Fruit fly (Drosophila melanogaster): ENCODE measurements around the gene mei-217.

The mei-217 gene

dm6 chrX:17187495-17187894, 44.7 kb upstream of the mei-217 start (continued):
- no peak for TF ChIP-seq Antp (GFP tag; optimal IDR thresholded peaks at IDR 0.05)
- TF ChIP-seq Med (GFP tag), result peak; percentile 10
- 0 out of 2 replicates have a peak, but pooled peaks have one; percentile 20 for TF ChIP-seq lmd (GFP tag; IDR thresholded peaks at IDR 0.05)
- no peak for TF ChIP-seq CG17612 (GFP tag; IDR thresholded peaks at IDR 0.05)
- TF ChIP-seq CG6654 (GFP tag; optimal IDR thresholded peaks at IDR 0.05), result no peak
- peak; percentile 22 for TF ChIP-seq CG7839 (tag; optimal IDR thresholded peaks at IDR 0.05)
- TF ChIP-seq CoRest (tag; optimal IDR thresholded peaks at IDR 0.05), result peak; percentile 20
- no peak for TF ChIP-seq Spps (tag; optimal IDR thresholded peaks at IDR 0.05)
- TF ChIP-seq pzg (GFP tag; optimal IDR thresholded peaks at IDR 0.05), result no peak
- no peak for TF ChIP-seq cad (GFP tag; optimal IDR thresholded peaks at IDR 0.05)
- no peak for TF ChIP-seq gfzf (GFP tag; optimal IDR thresholded peaks at IDR 0.05)
- no peak for TF ChIP-seq slou (GFP tag; optimal IDR thresholded peaks at IDR 0.05)
- 0 out of 3 replicates have a peak, but pooled peaks have one; percentile 29 for TF ChIP-seq tgo (GFP tag; IDR thresholded peaks at IDR 0.05)
- no peak for TF ChIP-seq hb (GFP tag; IDR thresholded peaks at IDR 0.05; ENCODE audit: partially characterized antibody)
- 0 out of 2 replicates have a peak, but pooled peaks have one; percentile 12 for TF ChIP-seq E2f2 (GFP tag; IDR thresholded peaks at IDR 0.05)
- no peak for TF ChIP-seq lola (GFP tag; optimal IDR thresholded peaks at IDR 0.05)
- TF ChIP-seq PHDP (tag; optimal IDR thresholded peaks at IDR 0.05), result peak; percentile 24
- no peak for TF ChIP-seq esg (GFP tag; conservative IDR thresholded peaks at IDR 0.05)
- no peak for TF ChIP-seq pita (GFP tag; optimal IDR thresholded peaks at IDR 0.05)
- TF ChIP-seq Xbp1 (GFP tag; optimal IDR thresholded peaks at IDR 0.05), result peak; percentile 10
- no peak for TF ChIP-seq schlank (tag; optimal IDR thresholded peaks at IDR 0.05)
- peak; percentile 39; the same call in 1 of the 3 replicates for TF ChIP-seq dysf (GFP tag; IDR thresholded peaks at IDR 0.05)
- no peak for TF ChIP-seq CG12071 (GFP tag; optimal IDR thresholded peaks at IDR 0.05)
- TF ChIP-seq CG43689 (GFP tag; IDR thresholded peaks at IDR 0.05), result no peak
- no peak for TF ChIP-seq tin (GFP tag; optimal IDR thresholded peaks at IDR 0.05)
- TF ChIP-seq Blimp-1 (GFP tag; optimal IDR thresholded peaks at IDR 0.05), result peak; percentile 31
- TF ChIP-seq CG16815 (GFP tag; optimal IDR thresholded peaks at IDR 0.05), result no peak
- TF ChIP-seq CG10543 (GFP tag; optimal IDR thresholded peaks at IDR 0.05), result no peak
- TF ChIP-seq CG18619 (GFP tag; optimal IDR thresholded peaks at IDR 0.05), result no peak
- no peak for TF ChIP-seq prd (optimal IDR thresholded peaks at IDR 0.05)
- TF ChIP-seq prd (GFP tag; IDR thresholded peaks at IDR 0.05), result peak; percentile 39; the same call in 1 of the 3 replicates
- TF ChIP-seq CG4707 (GFP tag; optimal IDR thresholded peaks at IDR 0.05), result no peak
- TF ChIP-seq otp (GFP tag; IDR thresholded peaks at IDR 0.05), result no peak
- TF ChIP-seq croc (GFP tag; conservative IDR thresholded peaks at IDR 0.05), result no peak
- no peak for TF ChIP-seq Stat92E (GFP tag; optimal IDR thresholded peaks at IDR 0.05)
- no peak for TF ChIP-seq sc (optimal IDR thresholded peaks at IDR 0.05)
- TF ChIP-seq sc (GFP tag; optimal IDR thresholded peaks at IDR 0.05), result no peak
- no peak for TF ChIP-seq CG2889 (GFP tag; IDR thresholded peaks at IDR 0.05)
- peak; percentile 31; the same call in 1 of the 2 replicates for TF ChIP-seq sisA (GFP tag; IDR thresholded peaks at IDR 0.05)
- TF ChIP-seq Chrac-16 (GFP tag; optimal IDR thresholded peaks at IDR 0.05), result peak; percentile 8
- TF ChIP-seq CG6683 (GFP tag; optimal IDR thresholded peaks at IDR 0.05), result no peak
- TF ChIP-seq Drgx (GFP tag; IDR thresholded peaks at IDR 0.05), result peak; percentile 54
- TF ChIP-seq Max (GFP tag; optimal IDR thresholded peaks at IDR 0.05), result no peak
- no peak for TF ChIP-seq emc (GFP tag; optimal IDR thresholded peaks at IDR 0.05)
- TF ChIP-seq rib (GFP tag; IDR thresholded peaks at IDR 0.05), result no peak
- peak; percentile 7 for TF ChIP-seq CG17359 (tag; optimal IDR thresholded peaks at IDR 0.05)
- TF ChIP-seq CG30403 (GFP tag; optimal IDR thresholded peaks at IDR 0.05), result peak; percentile 15
- TF ChIP-seq Scr (GFP tag; IDR thresholded peaks at IDR 0.05; ENCODE audit: partially characterized antibody), result no peak
- no peak for TF ChIP-seq CG3726 (GFP tag; IDR thresholded peaks at IDR 0.05)
- no peak for TF ChIP-seq Hand (GFP tag; optimal IDR thresholded peaks at IDR 0.05)
- no peak for TF ChIP-seq CG15011 (GFP tag; optimal IDR thresholded peaks at IDR 0.05)
- TF ChIP-seq h (optimal IDR thresholded peaks at IDR 0.05), result no peak
